Fruit fly (Drosophila melanogaster) S2 (cell line): ENCODE measurements around the gene CG1637.

Experiments
- CG8478 ChIP-seq: fragments of >200 bp; optimal IDR thresholded peaks from 2 replicates; lab custom pipeline; 2018
- CTCF ChIP-seq, 2 experiments: fragments of >200 bp; optimal IDR thresholded peaks; 2 replicates each; lab custom pipeline; 2018

DNA sequence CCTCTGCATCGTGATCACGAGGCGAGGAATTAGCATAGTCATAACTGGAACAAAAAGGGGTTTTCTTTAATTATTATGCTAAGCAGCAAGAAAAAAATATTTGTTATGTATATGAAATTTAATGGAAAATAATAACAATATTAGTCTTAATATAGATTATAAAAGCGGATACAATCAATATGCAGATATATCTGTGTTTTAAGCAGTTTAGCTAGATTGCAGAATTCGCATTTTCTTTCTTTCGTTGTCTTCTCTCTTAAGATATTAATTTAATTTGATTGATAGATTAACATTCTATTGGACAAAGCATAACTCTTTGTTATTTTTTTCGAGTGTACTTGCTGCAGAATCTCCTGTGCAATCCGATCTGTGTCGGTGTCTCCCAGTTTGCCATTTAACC lies 50.4 kb downstream of the CG1637 start:
- no peak for TF ChIP-seq CG8478 (lab: Kevin White, UChicago)
- no peak for TF ChIP-seq CTCF (optimal IDR thresholded peaks at IDR 0.05; lab: Kevin White, UChicago)
